Fruit fly (Drosophila melanogaster) whole organism, pupa: ENCODE results near the gene CG42541.

Source experiments
- CG17806 ChIP-seq: fragments of 200-800 bp; sonication (Bioruptor generic); optimal IDR thresholded peaks from 2 replicates; lab custom pipeline; 2018; ENCODE audit warnings: missing biosample characterization, mild to moderate bottlenecking, missing genetic modification characterization, moderate library complexity
- CG9948 ChIP-seq: fragments of 200-800 bp; sonication (Bioruptor generic); optimal IDR thresholded peaks from 2 replicates; lab custom pipeline; 2018; ENCODE audit warnings: missing biosample characterization, mild to moderate bottlenecking, missing genetic modification characterization, moderate library complexity
- D1 ChIP-seq: fragments of 200-800 bp; sonication (Bioruptor generic); optimal IDR thresholded peaks from 2 replicates; lab custom pipeline; 2018; ENCODE audit warnings: missing biosample characterization, mild to moderate bottlenecking, missing genetic modification characterization, moderate library complexity
- EcR ChIP-seq: fragments of 200-800 bp; sonication (Bioruptor generic); optimal IDR thresholded peaks from 3 replicates; lab custom pipeline; 2019; ENCODE audit warnings: missing biosample characterization, missing genetic modification characterization, mild to moderate bottlenecking, moderate library complexity, missing genetic modification reagents
- Pif1A ChIP-seq: fragments of 200-800 bp; sonication (Bioruptor generic); optimal IDR thresholded peaks from 3 replicates; lab custom pipeline; 2016; ENCODE audit warnings: missing biosample characterization, missing genetic modification characterization
- fd96Ca ChIP-seq: fragments of 200-800 bp; sonication (Bioruptor generic); IDR thresholded peaks from 3 replicates; pipeline ENCODE4 v1.3.6; 2022; ENCODE audit warnings: missing biosample characterization, missing genetic modification characterization

DNA sequence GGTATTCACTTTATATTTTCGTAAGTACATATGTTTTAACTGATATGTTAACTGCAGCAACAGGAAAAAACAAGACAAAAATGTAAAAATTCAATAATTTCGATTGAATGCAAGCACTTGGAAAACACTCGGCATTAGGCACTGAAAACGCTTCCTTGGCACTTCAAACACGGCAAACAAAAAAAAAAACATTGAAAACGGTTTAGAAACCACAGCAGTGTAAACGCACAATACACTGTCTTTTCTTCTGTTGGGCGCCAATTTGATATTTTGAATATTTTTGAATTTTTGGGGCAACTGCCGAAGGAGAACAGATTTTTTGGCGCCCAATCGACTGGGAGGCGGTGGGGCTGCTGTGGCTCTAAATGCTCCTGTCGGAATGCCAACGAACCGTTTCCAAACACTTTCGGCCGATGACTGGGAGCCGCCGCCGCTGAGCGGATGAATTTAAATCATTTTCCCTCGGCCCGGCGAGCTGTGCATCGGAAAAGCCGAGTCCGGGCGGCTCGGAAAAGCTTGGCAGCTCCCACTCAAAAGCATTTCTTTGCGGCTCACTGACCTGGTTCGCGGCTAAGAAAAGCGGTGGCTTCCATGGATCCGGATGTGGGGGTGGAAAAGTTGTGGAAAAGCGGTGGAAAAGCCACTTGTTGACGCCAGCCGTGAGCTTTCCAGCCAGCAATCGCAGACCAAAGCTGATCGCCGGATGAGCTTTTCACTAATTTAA lies at the start of gene CG42541:
- no peak for TF ChIP-seq Pif1A
- TF ChIP-seq fd96Ca = no peak
- TF ChIP-seq EcR = no peak
- no peak for TF ChIP-seq CG17806 (tag; lab: Kevin White, UChicago)
- no peak for TF ChIP-seq D1 (tag; lab: Kevin White, UChicago)
- TF ChIP-seq CG9948 (tag; lab: Kevin White, UChicago) = no peak
